Worm (Caenorhabditis elegans) whole organism, early embryonic: ENCODE measurements around the gene K08D8.4.
"Not testable (repeated sequence)": the region's sequence is repeated elsewhere in the genome, so short reads cannot be mapped to it uniquely, and the experiment has no call there.

Experiments
- B0310.2 ChIP-seq: sonication (generic microtip); optimal IDR thresholded peaks from 2 replicates; lab custom pipeline; 2016; ENCODE audit warnings: mild to moderate bottlenecking, missing genetic modification characterization, missing compliant biosample characterization
- F13C5.2 ChIP-seq: sonication (generic microtip); optimal IDR thresholded peaks from 2 replicates; lab custom pipeline; 2017; ENCODE audit warnings: mild to moderate bottlenecking, missing genetic modification characterization, inconsistent platforms, missing compliant biosample characterization
- aly-1 ChIP-seq: sonication (generic microtip); optimal IDR thresholded peaks from 2 replicates; lab custom pipeline; 2016; ENCODE audit warnings: missing genetic modification characterization, missing compliant biosample characterization
- ama-1 ChIP-seq: fragments of 150-350 bp; optimal IDR thresholded peaks from 2 replicates; lab custom pipeline; 2014
- ceh-13 ChIP-seq: fragments of 200-800 bp; sonication (Bioruptor generic); optimal IDR thresholded peaks from 2 replicates; lab custom pipeline; 2018; ENCODE audit warnings: mild to moderate bottlenecking, missing genetic modification characterization, missing compliant biosample characterization
- ceh-36 ChIP-seq: sonication (generic microtip); optimal IDR thresholded peaks from 2 replicates; lab custom pipeline; 2016; ENCODE audit warnings: missing genetic modification characterization, inconsistent platforms, missing compliant biosample characterization
- ets-7 ChIP-seq: sonication (generic microtip); optimal IDR thresholded peaks from 2 replicates; lab custom pipeline; 2016; ENCODE audit warnings: missing genotype, missing genetic modification characterization, missing compliant biosample characterization
- flt-1 ChIP-seq: fragments of 200-800 bp; sonication (Bioruptor generic); IDR thresholded peaks from 2 replicates; pipeline ENCODE4 v1.3.6; 2022; ENCODE audit warnings: missing genetic modification characterization, missing compliant biosample characterization
- hmbx-1 ChIP-seq: sonication (generic microtip); optimal IDR thresholded peaks from 2 replicates; lab custom pipeline; 2016; ENCODE audit warnings: mild to moderate bottlenecking, missing genetic modification characterization, missing compliant biosample characterization
- hmg-4 ChIP-seq: fragments of 200-800 bp; sonication (Bioruptor generic); optimal IDR thresholded peaks from 2 replicates; lab custom pipeline; 2018; ENCODE audit warnings: mild to moderate bottlenecking, missing genetic modification characterization, missing compliant biosample characterization
- hnd-1 ChIP-seq: sonication (generic microtip); optimal IDR thresholded peaks from 2 replicates; lab custom pipeline; 2016; ENCODE audit warnings: missing genetic modification characterization, missing compliant biosample characterization
- pes-1 ChIP-seq: fragments of 200-800 bp; sonication (Bioruptor generic); IDR thresholded peaks from 2 replicates; pipeline ENCODE4 v1.3.6; 2022; ENCODE audit warnings: missing genetic modification reagents, missing genetic modification characterization, missing compliant biosample characterization
- scrt-1 ChIP-seq: fragments of 200-800 bp; sonication (Bioruptor generic); IDR thresholded peaks from 2 replicates; pipeline ENCODE4 v1.3.6; 2022; ENCODE audit warnings: missing genetic modification characterization, missing compliant biosample characterization
- sea-1 ChIP-seq: fragments of 200-800 bp; sonication (Bioruptor generic); conservative IDR thresholded peaks from 2 replicates; pipeline ENCODE4 v1.3.6; 2022; ENCODE audit warnings: missing genetic modification characterization, missing compliant biosample characterization
- tbx-11 ChIP-seq: fragments of 200-800 bp; sonication (Bioruptor generic); IDR thresholded peaks from 2 replicates; pipeline ENCODE4 v1.3.6; 2022; ENCODE audit warnings: missing genetic modification characterization, missing compliant biosample characterization
- tbx-37 ChIP-seq: fragments of 200-800 bp; sonication (Bioruptor generic); conservative IDR thresholded peaks from 2 replicates; pipeline ENCODE4 v1.3.6; 2022; ENCODE audit warnings: missing genetic modification reagents, missing genetic modification characterization, missing compliant biosample characterization
- tra-4 ChIP-seq: sonication (generic microtip); optimal IDR thresholded peaks from 2 replicates; lab custom pipeline; 2017; ENCODE audit warnings: missing genetic modification characterization, missing compliant biosample characterization

The K08D8.4 gene

ce11 chrIV:12890445-12890844 is 19.4 kb downstream of the K08D8.4 start, which contains the start of gene K08D8.6:
Gene K08D8.6, minus strand, starts transcription at chrIV:12890508.
- TF ChIP-seq scrt-1 (GFP tag; lab: Robert Waterston, UW) (no peak), hmg-4 (GFP tag; lab: Kevin White, UChicago) (no peak), F13C5.2 (tag; lab: Kevin White, UChicago) (no peak), tbx-37 (GFP tag; lab: Robert Waterston, UW) (no peak), hnd-1 (tag; lab: Kevin White, UChicago) (no peak), aly-1 (tag; lab: Kevin White, UChicago) (no peak), tra-4 (tag; lab: Kevin White, UChicago) (no peak), sea-1 (no peak), B0310.2 (tag; lab: Kevin White, UChicago) (no peak), pes-1 (GFP tag; lab: Robert Waterston, UW) (no peak), ama-1 (lab: Kevin White, UChicago) (no peak)

ce11 chrIV:12886012-12886411 is 23.8 kb downstream of the K08D8.4 start:
- no peak for TF ChIP-seq tbx-11 (GFP tag; lab: Robert Waterston, UW)
- no peak for TF ChIP-seq F13C5.2 (tag; lab: Kevin White, UChicago)
- TF ChIP-seq tra-4 (tag; lab: Kevin White, UChicago), result no peak
- no peak for TF ChIP-seq pes-1 (GFP tag; lab: Robert Waterston, UW)
- no peak for TF ChIP-seq tbx-37 (GFP tag; lab: Robert Waterston, UW)
- TF ChIP-seq hmg-4 (GFP tag; lab: Kevin White, UChicago), result no peak
- TF ChIP-seq ets-7 (tag; lab: Kevin White, UChicago), result no peak
- TF ChIP-seq scrt-1 (GFP tag; lab: Robert Waterston, UW), result no peak
- no peak for TF ChIP-seq ceh-13 (GFP tag; lab: Kevin White, UChicago)
- TF ChIP-seq B0310.2 (tag; lab: Kevin White, UChicago), result no peak
- no peak for TF ChIP-seq aly-1 (tag; lab: Kevin White, UChicago)
- no peak for TF ChIP-seq ama-1 (lab: Kevin White, UChicago)
- TF ChIP-seq hmbx-1 (tag; lab: Kevin White, UChicago), result no peak
- TF ChIP-seq ceh-36 (tag; lab: Kevin White, UChicago), result no peak
- TF ChIP-seq flt-1 (GFP tag; lab: Robert Waterston, UW), result no peak
- no peak for TF ChIP-seq hnd-1 (tag; lab: Kevin White, UChicago)
- TF ChIP-seq sea-1, result no peak

ce11 chrIV:12883190-12883589 is 26.6 kb downstream of the K08D8.4 start, which contains the start of gene ZK896.4:
Gene ZK896.4, minus strand, starts transcription at chrIV:12883290.
- no peak for TF ChIP-seq flt-1 (GFP tag; lab: Robert Waterston, UW)
- TF ChIP-seq aly-1 (tag; lab: Kevin White, UChicago), result no peak
- no peak for TF ChIP-seq tbx-37 (GFP tag; lab: Robert Waterston, UW)
- TF ChIP-seq ceh-36 (tag; lab: Kevin White, UChicago), result no peak
- TF ChIP-seq hnd-1 (tag; lab: Kevin White, UChicago), result no peak

- TF ChIP-seq tra-4 (tag; lab: Kevin White, UChicago) (no peak), aly-1 (tag; lab: Kevin White, UChicago) (no peak), hmg-4 (GFP tag; lab: Kevin White, UChicago) (no peak), pes-1 (GFP tag; lab: Robert Waterston, UW) (no peak), scrt-1 (GFP tag; lab: Robert Waterston, UW) (no peak), tbx-11 (GFP tag; lab: Robert Waterston, UW) (no peak), ceh-13 (GFP tag; lab: Kevin White, UChicago) (no peak), ets-7 (tag; lab: Kevin White, UChicago) (no peak), F13C5.2 (tag; lab: Kevin White, UChicago) (no peak), hnd-1 (tag; lab: Kevin White, UChicago) (no peak)
Measured at ce11 chrIV:12879557-12879956, 30.2 kb downstream of the K08D8.4 start, which contains the start of gene ZK896.5. Gene ZK896.5, minus strand, starts transcription at chrIV:12879645.

- TF ChIP-seq hnd-1 (tag; lab: Kevin White, UChicago) (no peak), ama-1 (lab: Kevin White, UChicago) (no peak), hmbx-1 (tag; lab: Kevin White, UChicago) (no peak), tbx-11 (GFP tag; lab: Robert Waterston, UW) (no peak), ets-7 (tag; lab: Kevin White, UChicago) (no peak), ceh-36 (tag; lab: Kevin White, UChicago) (no peak), flt-1 (GFP tag; lab: Robert Waterston, UW) (no peak), aly-1 (tag; lab: Kevin White, UChicago) (no peak), F13C5.2 (tag; lab: Kevin White, UChicago) (no peak), pes-1 (GFP tag; lab: Robert Waterston, UW) (no peak), hmg-4 (GFP tag; lab: Kevin White, UChicago) (no peak), sea-1 (no peak), ceh-13 (GFP tag; lab: Kevin White, UChicago) (no peak), B0310.2 (tag; lab: Kevin White, UChicago) (no peak)
Measured at ce11 chrIV:12876558-12876957, 33.2 kb downstream of the K08D8.4 start.

- TF ChIP-seq tra-4, hmbx-1, aly-1 (tag; lab: Kevin White, UChicago): not testable (repeated sequence)
Measured at ce11 chrIV:12875260-12875659, 34.5 kb downstream of the K08D8.4 start, which contains the start of gene ZK896.1. Gene ZK896.1, minus strand, starts transcription at chrIV:12875360.

- TF ChIP-seq scrt-1 (GFP tag; lab: Robert Waterston, UW) (no peak), ama-1 (lab: Kevin White, UChicago) (no peak), pes-1 (GFP tag; lab: Robert Waterston, UW) (no peak), flt-1 (GFP tag; lab: Robert Waterston, UW) (no peak), tra-4 (tag; lab: Kevin White, UChicago) (no peak), hnd-1 (tag; lab: Kevin White, UChicago) (no peak), hmg-4 (GFP tag; lab: Kevin White, UChicago) (no peak), sea-1 (no peak), hmbx-1 (tag; lab: Kevin White, UChicago) (no peak), tbx-11 (GFP tag; lab: Robert Waterston, UW) (no peak), ceh-36 (tag; lab: Kevin White, UChicago) (no peak), B0310.2 (tag; lab: Kevin White, UChicago) (no peak), F13C5.2 (tag; lab: Kevin White, UChicago) (no peak), aly-1 (tag; lab: Kevin White, UChicago) (no peak), ceh-13 (GFP tag; lab: Kevin White, UChicago) (no peak), tbx-37 (GFP tag; lab: Robert Waterston, UW) (no peak), ets-7 (tag; lab: Kevin White, UChicago) (no peak)
Measured at ce11 chrIV:12871445-12871947, 38.3 kb downstream of the K08D8.4 start, which contains the start of gene clec-187. Gene clec-187, minus strand, starts transcription at chrIV:12871495.
